Fruit fly (Drosophila melanogaster) whole organism, embryonic: ENCODE measurements around the gene CG43895.

ENCODE experiments used
- Ada2b ChIP-seq: fragments of 200-800 bp; sonication (Bioruptor generic); IDR thresholded peaks from 2 replicates; pipeline ENCODE4 v1.3.6; 2022; ENCODE audit warnings: missing biosample characterization, missing genetic modification characterization
- B-H1 ChIP-seq: fragments of 200-800 bp; sonication (Bioruptor generic); IDR thresholded peaks from 3 replicates; pipeline ENCODE4 v1.3.6; 2022; ENCODE audit warnings: missing biosample characterization, missing genetic modification characterization
- B-H2 ChIP-seq: fragments of 200-800 bp; sonication (Bioruptor generic); optimal IDR thresholded peaks from 2 replicates; lab custom pipeline; 2018; ENCODE audit warnings: missing biosample characterization, mild to moderate bottlenecking, missing genetic modification characterization
- Blimp-1 ChIP-seq: fragments of 200-800 bp; sonication (Bioruptor generic); optimal IDR thresholded peaks from 3 replicates; lab custom pipeline; 2018; ENCODE audit warnings: missing biosample characterization, missing genetic modification characterization, mild to moderate bottlenecking, moderate library complexity, missing genetic modification reagents
- CG10267 ChIP-seq: fragments of 200-800 bp; sonication (Bioruptor generic); optimal IDR thresholded peaks from 2 replicates; lab custom pipeline; 2018; ENCODE audit warnings: missing biosample characterization, mild to moderate bottlenecking, missing genetic modification characterization, moderate library complexity
- CG10431 ChIP-seq: fragments of 200-800 bp; sonication (Bioruptor generic); optimal IDR thresholded peaks from 3 replicates; lab custom pipeline; 2018; ENCODE audit warnings: missing biosample characterization, mild to moderate bottlenecking, missing genetic modification characterization
- CG11504 ChIP-seq: fragments of 200-800 bp; sonication (Bioruptor generic); optimal IDR thresholded peaks from 3 replicates; lab custom pipeline; 2019; ENCODE audit warnings: missing biosample characterization, mild to moderate bottlenecking, missing genetic modification characterization, moderate library complexity
- CG12104 ChIP-seq: fragments of 200-800 bp; sonication (Bioruptor generic); optimal IDR thresholded peaks from 3 replicates; lab custom pipeline; 2016; ENCODE audit warnings: missing biosample characterization, missing genetic modification characterization
- CG12236 ChIP-seq: fragments of 200-800 bp; sonication (Bioruptor generic); optimal IDR thresholded peaks from 2 replicates; lab custom pipeline; 2016; ENCODE audit warnings: missing biosample characterization, missing genetic modification characterization
- CG1233 ChIP-seq: fragments of 200-800 bp; sonication (Bioruptor generic); optimal IDR thresholded peaks from 4 replicates; lab custom pipeline; 2018; ENCODE audit warnings: missing biosample characterization, mild to moderate bottlenecking, missing genetic modification characterization
- CG14050 ChIP-seq: fragments of 200-800 bp; sonication (Bioruptor generic); IDR thresholded peaks from 3 replicates; pipeline ENCODE4 v1.3.6; 2022; ENCODE audit warnings: missing biosample characterization, missing genetic modification characterization
- CG14965 ChIP-seq: fragments of 200-800 bp; sonication (Bioruptor generic); optimal IDR thresholded peaks from 2 replicates; lab custom pipeline; 2016; ENCODE audit warnings: missing biosample characterization, missing genetic modification characterization, borderline replicate concordance
- CG16779 ChIP-seq: fragments of 200-800 bp; sonication (Bioruptor generic); IDR thresholded peaks from 2 replicates; pipeline ENCODE4 v1.3.6; 2022; ENCODE audit warnings: missing biosample characterization, missing genetic modification characterization
- CG1792 ChIP-seq: fragments of 200-800 bp; sonication (Bioruptor generic); optimal IDR thresholded peaks from 2 replicates; lab custom pipeline; 2016; ENCODE audit warnings: missing biosample characterization, missing genetic modification characterization
- CG2129 ChIP-seq: fragments of 200-800 bp; sonication (Bioruptor generic); IDR thresholded peaks from 2 replicates; pipeline ENCODE4 v1.3.6; 2022; ENCODE audit warnings: missing biosample characterization, missing genetic modification characterization; ENCODE audit not compliant: partially characterized antibody
- CG2889 ChIP-seq: fragments of 200-800 bp; sonication (Bioruptor generic); IDR thresholded peaks from 3 replicates; pipeline ENCODE4 v1.3.6; 2022; ENCODE audit warnings: missing biosample characterization, missing genetic modification characterization
- CG30403 ChIP-seq: fragments of 200-800 bp; sonication (Bioruptor generic); optimal IDR thresholded peaks from 3 replicates; lab custom pipeline; 2016; ENCODE audit warnings: missing biosample characterization, missing genetic modification characterization
- CG31365 ChIP-seq: fragments of 200-800 bp; sonication (Bioruptor generic); optimal IDR thresholded peaks from 2 replicates; lab custom pipeline; 2018; ENCODE audit warnings: missing biosample characterization, mild to moderate bottlenecking, missing genetic modification characterization
- CG4707 ChIP-seq: fragments of 200-800 bp; sonication (Bioruptor generic); optimal IDR thresholded peaks from 2 replicates; lab custom pipeline; 2018; ENCODE audit warnings: missing biosample characterization, mild to moderate bottlenecking, missing genetic modification characterization, moderate library complexity
- CG7271 ChIP-seq: fragments of 200-800 bp; sonication (Bioruptor generic); optimal IDR thresholded peaks from 2 replicates; lab custom pipeline; 2018; ENCODE audit warnings: missing biosample characterization, mild to moderate bottlenecking, missing genetic modification characterization, moderate library complexity
- CG7372 ChIP-seq: fragments of 200-800 bp; sonication (Bioruptor generic); IDR thresholded peaks from 2 replicates; pipeline ENCODE4 v1.3.6; 2022; ENCODE audit warnings: missing biosample characterization, missing genetic modification characterization
- CG7928 ChIP-seq: fragments of 200-800 bp; sonication (Bioruptor generic); optimal IDR thresholded peaks from 2 replicates; lab custom pipeline; 2017; ENCODE audit warnings: missing biosample characterization, mild to moderate bottlenecking, missing genetic modification characterization
- CG8359 ChIP-seq: fragments of 200-800 bp; sonication (Bioruptor generic); optimal IDR thresholded peaks from 2 replicates; lab custom pipeline; 2017; ENCODE audit warnings: missing biosample characterization, mild to moderate bottlenecking, missing genetic modification characterization, borderline replicate concordance
- CG8388 ChIP-seq: fragments of 200-800 bp; sonication (Bioruptor generic); optimal IDR thresholded peaks from 2 replicates; lab custom pipeline; 2019; ENCODE audit warnings: missing biosample characterization, mild to moderate bottlenecking, missing genetic modification characterization, moderate library complexity
- CG8478 ChIP-seq: fragments of >200 bp; optimal IDR thresholded peaks from 2 replicates; lab custom pipeline; 2018
- Dad ChIP-seq: fragments of 200-800 bp; sonication (Bioruptor generic); optimal IDR thresholded peaks from 3 replicates; lab custom pipeline; 2016; ENCODE audit warnings: missing biosample characterization, missing genetic modification characterization
- Dip3 ChIP-seq: fragments of 200-800 bp; sonication (Bioruptor generic); optimal IDR thresholded peaks from 3 replicates; lab custom pipeline; 2016; ENCODE audit warnings: missing biosample characterization, missing genetic modification characterization
- Eip74EF ChIP-seq, 2 experiments: fragments of 200-800 bp in 1 of 2; fragments of >200 bp in 1 of 2; sonication (Bioruptor generic) in 1 of 2; optimal IDR thresholded peaks; 2 replicates each; lab custom pipeline; 2017 to 2019; ENCODE audit warnings: missing biosample characterization in 2 of 2, missing genetic modification characterization in 2 of 2, mild to moderate bottlenecking in 1 of 2, moderate library complexity in 1 of 2
- Ets97D ChIP-seq: fragments of 200-800 bp; sonication (Bioruptor generic); optimal IDR thresholded peaks from 3 replicates; lab custom pipeline; 2016; ENCODE audit warnings: missing biosample characterization, missing genetic modification characterization
- H15 ChIP-seq: fragments of 200-800 bp; sonication (Bioruptor generic); IDR thresholded peaks from 3 replicates; pipeline ENCODE4 v1.3.6; 2022; ENCODE audit warnings: missing biosample characterization, missing genetic modification characterization
- Hr78 ChIP-seq, 2 experiments: fragments of 200-800 bp in 1 of 2; fragments of >200 bp in 1 of 2; sonication (Bioruptor generic) in 1 of 2; optimal IDR thresholded peaks; 2 replicates each; lab custom pipeline; 2017 to 2019; ENCODE audit warnings: missing biosample characterization in 2 of 2, missing genetic modification characterization in 2 of 2, mild to moderate bottlenecking in 1 of 2, moderate library complexity in 1 of 2
- NC2α ChIP-seq: fragments of 200-800 bp; sonication (Bioruptor generic); optimal IDR thresholded peaks from 2 replicates; lab custom pipeline; 2016; ENCODE audit warnings: missing biosample characterization, missing genetic modification characterization
- Opbp ChIP-seq: fragments of 200-800 bp; sonication (Bioruptor generic); IDR thresholded peaks from 3 replicates; pipeline ENCODE4 v1.3.6; 2022; ENCODE audit warnings: missing biosample characterization, missing genetic modification characterization; ENCODE audit not compliant: partially characterized antibody
- Rfx ChIP-seq: fragments of 200-800 bp; sonication (Bioruptor generic); IDR thresholded peaks from 2 replicates; pipeline ENCODE4 v1.3.6; 2022; ENCODE audit warnings: missing biosample characterization, missing genetic modification characterization
- Vsx1 ChIP-seq: fragments of 200-800 bp; sonication (Bioruptor generic); optimal IDR thresholded peaks from 2 replicates; lab custom pipeline; 2017; ENCODE audit warnings: missing biosample characterization, mild to moderate bottlenecking, missing genetic modification characterization, missing genetic modification reagents
- al ChIP-seq: fragments of 200-800 bp; sonication (Bioruptor generic); IDR thresholded peaks from 2 replicates; pipeline ENCODE4 v1.3.6; 2022; ENCODE audit warnings: missing biosample characterization, missing genetic modification characterization
- ap ChIP-seq: fragments of 200-800 bp; sonication (Bioruptor generic); IDR thresholded peaks from 2 replicates; pipeline ENCODE4 v1.3.6; 2022; ENCODE audit warnings: missing biosample characterization, missing genetic modification characterization
- bsh ChIP-seq, 2 experiments: fragments of 200-800 bp; sonication (Bioruptor generic); optimal IDR thresholded peaks; 2 replicates each; lab custom pipeline; 2017 to 2018; ENCODE audit warnings: mild to moderate bottlenecking in 2 of 2, missing biosample characterization in 2 of 2, missing genetic modification characterization in 2 of 2, moderate library complexity in 1 of 2
- btn ChIP-seq: fragments of 200-800 bp; sonication (Bioruptor generic); optimal IDR thresholded peaks from 2 replicates; lab custom pipeline; 2016; ENCODE audit warnings: missing biosample characterization, missing genetic modification characterization
- dan ChIP-seq: fragments of 200-800 bp; sonication (Bioruptor generic); IDR thresholded peaks from 2 replicates; pipeline ENCODE4 v1.3.6; 2022; ENCODE audit warnings: missing biosample characterization, missing genetic modification characterization
- eyg ChIP-seq: fragments of 200-800 bp; sonication (Bioruptor generic); optimal IDR thresholded peaks from 3 replicates; lab custom pipeline; 2016; ENCODE audit warnings: missing biosample characterization, missing genetic modification characterization
- gem ChIP-seq: fragments of 200-800 bp; sonication (Bioruptor generic); optimal IDR thresholded peaks from 2 replicates; lab custom pipeline; 2019; ENCODE audit warnings: missing biosample characterization, mild to moderate bottlenecking, missing genetic modification characterization, moderate library complexity
- hb ChIP-seq: fragments of 200-800 bp; sonication (Bioruptor generic); IDR thresholded peaks from 3 replicates; pipeline ENCODE4 v1.3.6; 2022; ENCODE audit warnings: missing biosample characterization, missing genetic modification characterization; ENCODE audit not compliant: partially characterized antibody
- onecut ChIP-seq: fragments of 200-800 bp; sonication (Bioruptor generic); IDR thresholded peaks from 2 replicates; pipeline ENCODE4 v1.3.6; 2022; ENCODE audit warnings: missing biosample characterization, missing genetic modification characterization
- pho ChIP-seq: fragments of 200-800 bp; sonication (Bioruptor generic); optimal IDR thresholded peaks from 2 replicates; lab custom pipeline; 2016; ENCODE audit warnings: missing biosample characterization, missing genetic modification characterization
- seq ChIP-seq: fragments of 200-800 bp; sonication (Bioruptor generic); IDR thresholded peaks from 2 replicates; pipeline ENCODE4 v1.3.6; 2022; ENCODE audit warnings: missing biosample characterization, missing genetic modification characterization
- sna ChIP-seq: fragments of 200-800 bp; sonication (Bioruptor generic); IDR thresholded peaks from 2 replicates; pipeline ENCODE4 v1.3.6; 2022; ENCODE audit warnings: missing biosample characterization, missing genetic modification characterization; ENCODE audit not compliant: partially characterized antibody
- so ChIP-seq: fragments of 200-800 bp; sonication (Bioruptor generic); IDR thresholded peaks from 3 replicates; pipeline ENCODE4 v1.3.6; 2022; ENCODE audit warnings: missing biosample characterization, missing genetic modification characterization
- tap ChIP-seq: fragments of 200-800 bp; optimal IDR thresholded peaks from 3 replicates; lab custom pipeline; 2019; ENCODE audit warnings: missing biosample characterization, mild to moderate bottlenecking, missing genetic modification characterization, moderate library complexity
- tgo ChIP-seq: fragments of 200-800 bp; sonication (Bioruptor generic); IDR thresholded peaks from 3 replicates; pipeline ENCODE4 v1.3.6; 2022; ENCODE audit warnings: missing biosample characterization, missing genetic modification characterization
- trh ChIP-seq: fragments of 200-800 bp; sonication (Bioruptor generic); optimal IDR thresholded peaks from 2 replicates; lab custom pipeline; 2016; ENCODE audit warnings: missing biosample characterization, missing genetic modification characterization

CG43895 gene

DNA sequence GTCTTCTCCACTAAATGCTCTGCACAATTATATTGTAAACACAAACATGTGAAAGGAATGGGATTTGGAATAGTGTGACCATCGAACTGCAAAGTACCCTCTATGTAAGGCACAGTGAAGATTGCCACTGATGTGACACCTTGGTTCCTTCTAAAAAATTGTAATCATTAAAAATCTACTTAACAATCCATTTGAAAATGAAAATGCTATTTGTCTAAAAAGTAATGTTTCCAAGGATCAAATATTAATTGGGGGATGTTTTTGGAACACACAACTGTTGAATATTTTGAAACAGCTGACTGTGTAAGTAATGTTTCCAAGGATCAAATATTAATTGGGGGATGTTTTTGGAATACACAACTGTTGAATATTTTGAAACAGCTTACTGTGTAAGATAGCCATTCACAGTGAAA, 14.7 kb upstream of the CG43895 start, which contains the start of gene CG32448 (continued):
- TF ChIP-seq CG11504 (tag; lab: Kevin White, UChicago) (peak; percentile 65), hb (GFP tag; lab: Robert Waterston, UW) (no peak), sna (no peak), CG8359 (GFP tag; lab: Kevin White, UChicago) (no peak), CG1792 (peak; percentile 14), CG2889 (no peak), Vsx1 (no peak), CG10431 (no peak), tgo (GFP tag; lab: Robert Waterston, UW) (peak; percentile 71), bsh (GFP tag; optimal IDR thresholded peaks at IDR 0.05; lab: Kevin White, UChicago) (peak in 1 of 2 experiments; percentile 52), ap (GFP tag; lab: Robert Waterston, UW) (0 out of 2 replicates have a peak, but pooled peaks have one; percentile 42), Ets97D (GFP tag; lab: Kevin White, UChicago) (peak; percentile 60), CG14965 (GFP tag; lab: Kevin White, UChicago) (no peak), eyg (no peak), Eip74EF (GFP tag; optimal IDR thresholded peaks at IDR 0.05; lab: Kevin White, UChicago) (no peak), tap (tag; lab: Kevin White, UChicago) (no peak), dan (no peak), al (GFP tag; lab: Robert Waterston, UW) (peak; percentile 53), CG16779 (GFP tag; lab: Robert Waterston, UW) (no peak), NC2α (GFP tag; lab: Kevin White, UChicago) (peak; percentile 30), CG7928 (GFP tag; lab: Kevin White, UChicago) (no peak), Dad (GFP tag; lab: Kevin White, UChicago) (peak; percentile 34), Hr78 (GFP tag; optimal IDR thresholded peaks at IDR 0.05; lab: Kevin White, UChicago) (no peak), so (GFP tag; lab: Robert Waterston, UW) (0 out of 3 replicates have a peak, but pooled peaks have one; percentile 39), B-H1 (GFP tag; lab: Robert Waterston, UW) (peak; percentile 60; the same call in 2 of the 3 replicates), CG10267 (peak; percentile 63), seq (GFP tag; lab: Robert Waterston, UW) (peak; percentile 81), CG8388 (GFP tag; lab: Kevin White, UChicago) (peak; percentile 81), H15 (GFP tag; lab: Robert Waterston, UW) (peak; percentile 75), B-H2 (peak; percentile 19), Opbp (GFP tag; lab: Robert Waterston, UW) (no peak), CG7271 (tag; lab: Kevin White, UChicago) (no peak), pho (peak; percentile 76), Blimp-1 (peak; percentile 28), gem (tag; lab: Kevin White, UChicago) (peak; percentile 73), Rfx (GFP tag; lab: Robert Waterston, UW) (peak; percentile 84), Ada2b (GFP tag; lab: Robert Waterston, UW) (peak; percentile 57), CG2129 (no peak), Dip3 (GFP tag; lab: Kevin White, UChicago) (peak; percentile 58), CG1233 (peak; percentile 44), CG12236 (GFP tag; lab: Kevin White, UChicago) (peak; percentile 35), CG30403 (GFP tag; lab: Kevin White, UChicago) (peak; percentile 73), btn (peak; percentile 28), onecut (GFP tag; lab: Robert Waterston, UW) (no peak), trh (GFP tag; lab: Kevin White, UChicago) (peak; percentile 31), CG8478 (no peak), CG14050 (GFP tag; lab: Robert Waterston, UW) (peak; percentile 64), CG4707 (GFP tag; lab: Kevin White, UChicago) (no peak), CG31365 (tag; lab: Kevin White, UChicago) (no peak), CG12104 (GFP tag; lab: Kevin White, UChicago) (no peak), CG7372 (GFP tag; lab: Robert Waterston, UW) (peak; percentile 57; the same call in 1 of the 2 replicates)
